Fruit fly (Drosophila melanogaster): ENCODE data around the gene meng.

meng gene

DNA sequence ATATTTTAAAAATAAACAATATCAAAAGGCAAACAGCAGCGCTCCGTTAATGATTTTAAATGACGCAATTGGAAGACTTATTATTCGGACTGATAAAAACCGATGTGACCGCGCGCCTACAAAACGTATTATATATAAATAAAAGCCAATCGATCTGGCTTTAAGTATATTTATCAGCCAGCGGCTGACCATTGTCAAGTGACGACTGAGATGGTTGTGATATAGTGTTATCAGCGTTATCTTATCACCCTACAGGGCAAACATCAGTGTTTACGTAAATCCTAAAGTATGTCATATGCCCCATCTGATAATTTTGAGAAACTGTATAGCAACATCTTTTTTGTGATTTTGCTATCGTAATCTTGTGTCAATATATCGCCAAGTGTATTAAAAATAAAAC, 47.1 kb downstream of the meng start (continued):
- TF ChIP-seq GATAe (GFP tag; conservative IDR thresholded peaks at IDR 0.05) (peak; percentile 57; the same call in 1 of the 2 replicates), CG2199 (GFP tag; IDR thresholded peaks at IDR 0.05) (0 out of 3 replicates have a peak, but pooled peaks have one; percentile 69), nom (GFP tag; optimal IDR thresholded peaks at IDR 0.05) (peak; percentile 41), Nf-YC (tag; optimal IDR thresholded peaks at IDR 0.05) (peak; percentile 15), sug (tag; optimal IDR thresholded peaks at IDR 0.05) (peak; percentile 70), CG2678 (tag; optimal IDR thresholded peaks at IDR 0.05) (peak; percentile 30), bsh (GFP tag; optimal IDR thresholded peaks at IDR 0.05) (peak in 1 of 2 experiments; percentile 2), CG1602 (GFP tag; optimal IDR thresholded peaks at IDR 0.05) (no peak), CG1792 (GFP tag; optimal IDR thresholded peaks at IDR 0.05) (no peak), Dbx (GFP tag; IDR thresholded peaks at IDR 0.05) (no peak), Oli (tag; optimal IDR thresholded peaks at IDR 0.05) (no peak), cwo (GFP tag; optimal IDR thresholded peaks at IDR 0.05) (peak; percentile 31), pfk (GFP tag; optimal IDR thresholded peaks at IDR 0.05) (no peak), CG34376 (GFP tag; optimal IDR thresholded peaks at IDR 0.05) (peak; percentile 96), CG8290 (GFP tag; optimal IDR thresholded peaks at IDR 0.05) (no peak), CG8290 (tag; optimal IDR thresholded peaks at IDR 0.05) (peak in 1 of 2 experiments; percentile 9), CG10543 (GFP tag; optimal IDR thresholded peaks at IDR 0.05) (peak; percentile 36), ATbp (GFP tag; optimal IDR thresholded peaks at IDR 0.05) (peak; percentile 32), caup (GFP tag; optimal IDR thresholded peaks at IDR 0.05; ENCODE audit: severe bottlenecking) (peak; percentile 33), Hey (tag; optimal IDR thresholded peaks at IDR 0.05) (peak; percentile 31), D19A (tag; optimal IDR thresholded peaks at IDR 0.05) (peak; percentile 11), chm (GFP tag; IDR thresholded peaks at IDR 0.05) (0 out of 2 replicates have a peak, but pooled peaks have one; percentile 8), nau (GFP tag; optimal IDR thresholded peaks at IDR 0.05) (peak; percentile 32), nerfin-1 (tag; optimal IDR thresholded peaks at IDR 0.05) (no peak), ro (GFP tag; IDR thresholded peaks at IDR 0.05) (no peak), sd (tag; optimal IDR thresholded peaks at IDR 0.05) (peak; percentile 27), Med (GFP tag) (peak; percentile 38), odd (GFP tag; optimal IDR thresholded peaks at IDR 0.05) (peak; percentile 46), Rx (GFP tag; IDR thresholded peaks at IDR 0.05) (0 out of 2 replicates have a peak, but pooled peaks have one; percentile 11), exex (tag; optimal IDR thresholded peaks at IDR 0.05) (peak; percentile 91)

dm6 chr2L:6791845-6792443, 49.6 kb downstream of the meng start:
- TF ChIP-seq Deaf1 (tag; optimal IDR thresholded peaks at IDR 0.05) (peak; percentile 6), HmgZ (tag; optimal IDR thresholded peaks at IDR 0.05) (peak; percentile 17), CG8478 (optimal IDR thresholded peaks at IDR 0.05) (no peak), seq (GFP tag; IDR thresholded peaks at IDR 0.05) (0 out of 2 replicates have a peak, but pooled peaks have one; percentile 35), CG17568 (GFP tag; optimal IDR thresholded peaks at IDR 0.05) (peak; percentile 14), chinmo (GFP tag; IDR thresholded peaks at IDR 0.05; ENCODE audit: partially characterized antibody) (0 out of 4 replicates have a peak, but pooled peaks have one; percentile 72), CrebB (tag; optimal IDR thresholded peaks at IDR 0.05) (peak; percentile 42), Atf3 (GFP tag; optimal IDR thresholded peaks at IDR 0.05) (no peak), Doc2 (GFP tag; IDR thresholded peaks at IDR 0.05) (no peak), sens-2 (GFP tag; IDR thresholded peaks at IDR 0.05) (no peak), Drgx (GFP tag; IDR thresholded peaks at IDR 0.05) (no peak), CG5180 (GFP tag; optimal IDR thresholded peaks at IDR 0.05) (peak; percentile 34), cg (GFP tag; optimal IDR thresholded peaks at IDR 0.05) (peak; percentile 79), da (GFP tag; optimal IDR thresholded peaks at IDR 0.05) (no peak), Dp (GFP tag; optimal IDR thresholded peaks at IDR 0.05) (no peak), CG3163 (GFP tag; optimal IDR thresholded peaks at IDR 0.05) (peak; percentile 99), CG9932 (GFP tag; IDR thresholded peaks at IDR 0.05) (0 out of 2 replicates have a peak, but pooled peaks have one; percentile 19), z (GFP tag; IDR thresholded peaks at IDR 0.05) (peak; percentile 97), Sry-β (GFP tag; optimal IDR thresholded peaks at IDR 0.05) (no peak), CG15696 (tag; optimal IDR thresholded peaks at IDR 0.05) (no peak)
